Worm (Caenorhabditis elegans): ENCODE data around the gene T21B10.4.

DNA sequence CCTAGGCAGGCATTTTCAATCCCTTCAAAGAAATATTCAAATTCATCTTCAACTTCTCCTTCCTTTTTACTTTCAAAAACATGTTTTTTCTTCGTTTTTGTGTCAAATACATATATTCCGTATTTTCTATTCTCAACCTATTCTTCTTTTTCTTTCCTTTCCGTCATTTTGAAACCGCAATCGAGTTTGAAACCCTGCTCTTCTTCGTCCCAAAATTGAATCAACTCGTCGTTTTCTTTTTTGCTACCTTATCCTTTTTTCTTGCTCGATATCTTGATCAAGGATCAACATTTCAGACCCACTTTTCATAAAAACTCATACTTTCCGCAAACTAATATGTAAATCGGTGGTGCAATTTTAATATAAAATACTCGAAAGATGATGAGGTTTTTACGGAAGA, 4.5 kb downstream of the T21B10.4 start:
- no peak for TF ChIP-seq pha-4 (tag; optimal IDR thresholded peaks at IDR 0.05)
- TF ChIP-seq unc-62 (GFP tag; optimal IDR thresholded peaks at IDR 0.05), result no peak
- no peak for TF ChIP-seq elt-3 (tag; optimal IDR thresholded peaks at IDR 0.05)
- TF ChIP-seq ceh-43 (GFP tag; optimal IDR thresholded peaks at IDR 0.05), result no peak
- TF ChIP-seq nhr-237 (tag; optimal IDR thresholded peaks at IDR 0.05), result no peak
- no peak for TF ChIP-seq nhr-28 (tag; optimal IDR thresholded peaks at IDR 0.05)
- no peak for TF ChIP-seq unc-39 (tag; optimal IDR thresholded peaks at IDR 0.05)
- peak; percentile 72 for TF ChIP-seq ces-1 (GFP tag; optimal IDR thresholded peaks at IDR 0.05)

Measured in whole organism, mixed stage, embryonic.